Fruit fly (Drosophila melanogaster): ENCODE measurements around the gene CG4270.

dm6 chr2L:2254950-2255349 lies 8.3 kb upstream of the CG4270 start, which contains the start of gene Send1:
- TF ChIP-seq h (optimal IDR thresholded peaks at IDR 0.05) (no peak), insv (optimal IDR thresholded peaks at IDR 0.05) (no peak), Myc (optimal IDR thresholded peaks at IDR 0.05) (no peak)
